Worm (Caenorhabditis elegans) whole organism, L4 larva: ENCODE results near the gene ctf-18.

Source experiments
- F10B5.3 ChIP-seq: sonication (generic microtip); optimal IDR thresholded peaks from 2 replicates; lab custom pipeline; 2016; ENCODE audit warnings: mild to moderate bottlenecking, missing genetic modification characterization, missing compliant biosample characterization
- F37D6.2 ChIP-seq: sonication (generic microtip); optimal IDR thresholded peaks from 2 replicates; lab custom pipeline; 2016; ENCODE audit warnings: mild to moderate bottlenecking, missing genetic modification characterization, missing compliant biosample characterization
- R02D3.7 ChIP-seq: fragments of 150-350 bp; sonication (generic microtip); optimal IDR thresholded peaks from 3 replicates; lab custom pipeline; 2014; ENCODE audit warnings: missing biosample characterization, missing genetic modification characterization
- T20F7.1 ChIP-seq: fragments of 200-800 bp; sonication (Bioruptor generic); optimal IDR thresholded peaks from 2 replicates; lab custom pipeline; 2018; ENCODE audit warnings: mild to moderate bottlenecking, missing genetic modification characterization, missing compliant biosample characterization
- T26A8.4 ChIP-seq: fragments of 200-800 bp; sonication (Bioruptor generic); IDR thresholded peaks from 2 replicates; pipeline ENCODE4 v1.3.6; 2022; ENCODE audit warnings: missing genetic modification characterization, missing compliant biosample characterization
- Y48G9A.11 ChIP-seq: fragments of 200-800 bp; sonication (Bioruptor generic); IDR thresholded peaks from 2 replicates; pipeline ENCODE4 v1.3.6; 2022; ENCODE audit warnings: missing genetic modification reagents, missing genetic modification characterization, missing compliant biosample characterization
- Y5F2A.4 ChIP-seq: fragments of 200-800 bp; sonication (Bioruptor generic); optimal IDR thresholded peaks from 2 replicates; lab custom pipeline; 2018; ENCODE audit warnings: mild to moderate bottlenecking, missing genetic modification characterization, missing compliant biosample characterization
- Y75B8A.6 ChIP-seq: fragments of 200-800 bp; sonication (Bioruptor generic); IDR thresholded peaks from 2 replicates; pipeline ENCODE4 v1.3.6; 2022; ENCODE audit warnings: missing genetic modification reagents, missing genetic modification characterization, missing compliant biosample characterization
- aha-1 ChIP-seq: fragments of 150-350 bp; peaks from one replicate; lab custom pipeline; 2014; ENCODE audit warnings: missing biosample characterization, missing genetic modification characterization
- arid-1 ChIP-seq: fragments of 200-800 bp; sonication (Bioruptor generic); conservative IDR thresholded peaks from 2 replicates; pipeline ENCODE4 v1.3.6; 2022; ENCODE audit warnings: missing genetic modification reagents, missing genetic modification characterization, missing compliant biosample characterization
- ceh-20 ChIP-seq: fragments of 200-800 bp; sonication (Bioruptor generic); IDR thresholded peaks from 2 replicates; pipeline ENCODE4 v1.3.6; 2022; ENCODE audit warnings: missing genetic modification reagents, missing genetic modification characterization, missing compliant biosample characterization
- ceh-44 ChIP-seq: fragments of 200-800 bp; sonication (Bioruptor generic); IDR thresholded peaks from 2 replicates; pipeline ENCODE4 v1.3.6; 2022; ENCODE audit warnings: missing genetic modification reagents, missing genetic modification characterization, missing compliant biosample characterization
- ctbp-1 ChIP-seq: fragments of 200-800 bp; sonication (Bioruptor generic); IDR thresholded peaks from 2 replicates; pipeline ENCODE4 v1.3.6; 2022; ENCODE audit warnings: missing genetic modification reagents, missing genetic modification characterization, missing compliant biosample characterization
- dpl-1 ChIP-seq: fragments of 150-350 bp; optimal IDR thresholded peaks from 2 replicates; lab custom pipeline; 2014; ENCODE audit warnings: missing biosample characterization, missing genetic modification reagents, missing genetic modification characterization
- duxl-1 ChIP-seq: sonication (generic microtip); optimal IDR thresholded peaks from 2 replicates; lab custom pipeline; 2016; ENCODE audit warnings: mild to moderate bottlenecking, missing genetic modification characterization, moderate library complexity, missing compliant biosample characterization; ENCODE audit not compliant: poor library complexity
- egl-43 ChIP-seq: fragments of 200-800 bp; sonication (Bioruptor generic); IDR thresholded peaks from 2 replicates; pipeline ENCODE4 v1.3.6; 2022; ENCODE audit warnings: missing genetic modification reagents, missing genetic modification characterization, missing compliant biosample characterization
- hif-1 ChIP-seq, 2 experiments: sonication (generic microtip); optimal IDR thresholded peaks; 2 replicates each; lab custom pipeline; 2016 to 2017; ENCODE audit warnings: missing compliant biosample characterization in 2 of 2, missing genetic modification characterization in 2 of 2, missing genetic modification reagents in 2 of 2, missing genotype in 2 of 2, mild to moderate bottlenecking in 1 of 2
- hlh-11 ChIP-seq: fragments of 200-800 bp; sonication (Bioruptor generic); optimal IDR thresholded peaks from 2 replicates; lab custom pipeline; 2018; ENCODE audit warnings: mild to moderate bottlenecking, missing genetic modification characterization, missing compliant biosample characterization
- lin-1 ChIP-seq: fragments of 200-800 bp; sonication (Bioruptor generic); IDR thresholded peaks from 2 replicates; pipeline ENCODE4 v1.3.6; 2022; ENCODE audit warnings: missing genetic modification reagents, missing genetic modification characterization, missing compliant biosample characterization
- lin-13 ChIP-seq: fragments of 150-350 bp; optimal IDR thresholded peaks from 2 replicates; lab custom pipeline; 2014; ENCODE audit warnings: missing biosample characterization, missing genetic modification reagents, missing genetic modification characterization
- lin-15B ChIP-seq: fragments of 150-350 bp; sonication (generic microtip); optimal IDR thresholded peaks from 3 replicates; lab custom pipeline; 2014; ENCODE audit warnings: missing biosample characterization, missing genetic modification characterization
- nhr-10 ChIP-seq: fragments of 150-350 bp; optimal IDR thresholded peaks from 2 replicates; lab custom pipeline; 2014; ENCODE audit warnings: missing biosample characterization, missing genetic modification characterization
- nhr-102 ChIP-seq: sonication (generic microtip); optimal IDR thresholded peaks from 2 replicates; lab custom pipeline; 2016; ENCODE audit warnings: mild to moderate bottlenecking, missing genetic modification characterization, moderate library complexity, missing compliant biosample characterization
- nhr-11 ChIP-seq: fragments of 150-350 bp; optimal IDR thresholded peaks from 2 replicates; lab custom pipeline; 2014; ENCODE audit warnings: missing biosample characterization, missing genetic modification characterization
- nhr-25 ChIP-seq: sonication (generic microtip); optimal IDR thresholded peaks from 2 replicates; lab custom pipeline; 2017; ENCODE audit warnings: missing genetic modification characterization, mild to moderate bottlenecking, missing compliant biosample characterization, antibody characterized with exemption, moderate library complexity, borderline replicate concordance; ENCODE audit not compliant: insufficient read depth
- nhr-6 ChIP-seq: fragments of 150-350 bp; optimal IDR thresholded peaks from 2 replicates; lab custom pipeline; 2014; ENCODE audit warnings: missing biosample characterization, missing genetic modification characterization
- nhr-77 ChIP-seq: fragments of 150-350 bp; optimal IDR thresholded peaks from 2 replicates; lab custom pipeline; 2014; ENCODE audit warnings: missing biosample characterization, missing genetic modification characterization
- php-3 ChIP-seq: fragments of 200-800 bp; sonication (Bioruptor generic); IDR thresholded peaks from 2 replicates; pipeline ENCODE4 v1.3.6; 2022; ENCODE audit warnings: missing genetic modification reagents, missing genetic modification characterization, missing compliant biosample characterization
- set-16 ChIP-seq: fragments of 200-800 bp; sonication (Bioruptor generic); IDR thresholded peaks from 2 replicates; pipeline ENCODE4 v1.3.6; 2022; ENCODE audit warnings: missing genetic modification reagents, missing genetic modification characterization, missing compliant biosample characterization
- skn-1 ChIP-seq: fragments of 150-350 bp; optimal IDR thresholded peaks from 2 replicates; lab custom pipeline; 2014; ENCODE audit warnings: missing biosample characterization, missing genetic modification characterization
- snpc-1.2 ChIP-seq: fragments of 200-800 bp; sonication (Bioruptor generic); IDR thresholded peaks from 2 replicates; pipeline ENCODE4 v1.3.6; 2022; ENCODE audit warnings: missing genetic modification reagents, missing genetic modification characterization, missing compliant biosample characterization
- snpc-4 ChIP-seq: fragments of 150-350 bp; optimal IDR thresholded peaks from 2 replicates; lab custom pipeline; 2014; ENCODE audit warnings: missing biosample characterization, missing genetic modification characterization
- spr-1 ChIP-seq: sonication (generic microtip); optimal IDR thresholded peaks from 2 replicates; lab custom pipeline; 2016; ENCODE audit warnings: mild to moderate bottlenecking, missing genetic modification characterization, missing compliant biosample characterization
- spr-3 ChIP-seq: fragments of 200-800 bp; sonication (Bioruptor generic); optimal IDR thresholded peaks from 2 replicates; lab custom pipeline; 2018; ENCODE audit warnings: mild to moderate bottlenecking, missing genetic modification characterization, missing compliant biosample characterization
- tra-1 ChIP-seq: fragments of 200-800 bp; sonication (Bioruptor generic); IDR thresholded peaks from 2 replicates; pipeline ENCODE4 v1.3.6; 2022; ENCODE audit warnings: missing genetic modification reagents, missing genetic modification characterization, missing compliant biosample characterization
- unc-62 ChIP-seq, 3 experiments: fragments of 150-350 bp in 1 of 3; sonication (generic microtip); optimal IDR thresholded peaks in 2 of 3; peaks in 1 of 3; 1 replicate in 1 of 3; 2 replicates in 2 of 3; lab custom pipeline; 2014 to 2017; ENCODE audit warnings: missing biosample characterization in 3 of 3, missing genetic modification characterization in 3 of 3, missing genetic modification reagents in 3 of 3, missing genotype in 1 of 3
- zip-2 ChIP-seq: fragments of 150-350 bp; optimal IDR thresholded peaks from 2 replicates; lab custom pipeline; 2014; ENCODE audit warnings: missing biosample characterization, missing genetic modification characterization
- ztf-7 ChIP-seq: fragments of 150-350 bp; optimal IDR thresholded peaks from 2 replicates; lab custom pipeline; 2014; ENCODE audit warnings: missing biosample characterization, missing genetic modification characterization

ctf-18 gene

ce11 chrIV:10110870-10111269, 15.6 kb downstream of the ctf-18 start:
- TF ChIP-seq nhr-11: no peak
- TF ChIP-seq skn-1 (tag; lab: Kevin White, UChicago): no peak
- peak; percentile 22 for TF ChIP-seq spr-3 (GFP tag; lab: Kevin White, UChicago)
- no peak for TF ChIP-seq F10B5.3
- peak; percentile 94 for TF ChIP-seq set-16 (GFP tag; lab: Robert Waterston, UW)
- TF ChIP-seq F37D6.2 (tag; lab: Kevin White, UChicago): no peak
- no peak for TF ChIP-seq T26A8.4 (GFP tag; lab: Robert Waterston, UW)
- TF ChIP-seq Y48G9A.11 (GFP tag; lab: Robert Waterston, UW): no peak

ce11 chrIV:10110417-10110816, 16.0 kb downstream of the ctf-18 start, which contains the start of gene egl-38:
Gene egl-38 (minus strand): TSS chrIV:10110517.
- TF ChIP-seq nhr-77: no peak
- no peak for TF ChIP-seq egl-43

ce11 chrIV:10096881-10097280, 29.6 kb downstream of the ctf-18 start, which contains the start of gene dis-3:
Gene dis-3 (plus strand): TSS chrIV:10097202.
- TF ChIP-seq F10B5.3 (no peak), nhr-6 (tag; lab: Kevin White, UChicago) (no peak), nhr-10 (tag; lab: Kevin White, UChicago) (no peak), hlh-11 (tag; lab: Kevin White, UChicago) (no peak), unc-62 (GFP tag; optimal IDR thresholded peaks at IDR 0.05 in 1 of 2; lab: Kevin White, UChicago) (no peak), unc-62 (tag; optimal IDR thresholded peaks at IDR 0.05; lab: Kevin White, UChicago) (no peak), nhr-102 (tag; lab: Kevin White, UChicago) (no peak), Y5F2A.4 (GFP tag; lab: Kevin White, UChicago) (no peak), arid-1 (GFP tag; lab: Robert Waterston, UW) (no peak), duxl-1 (no peak), Y75B8A.6 (GFP tag; lab: Robert Waterston, UW) (no peak), lin-13 (no peak), T20F7.1 (GFP tag; lab: Kevin White, UChicago) (peak; percentile 88), aha-1 (tag; lab: Kevin White, UChicago) (peak; percentile 45), dpl-1 (no peak), ceh-20 (no peak), ceh-44 (GFP tag; lab: Robert Waterston, UW) (no peak), ctbp-1 (GFP tag; lab: Robert Waterston, UW) (no peak), hif-1 (tag; optimal IDR thresholded peaks at IDR 0.05; lab: Kevin White, UChicago) (no peak), snpc-1.2 (GFP tag; lab: Robert Waterston, UW) (no peak), ztf-7 (tag; lab: Kevin White, UChicago) (no peak), spr-1 (tag; lab: Kevin White, UChicago) (no peak), R02D3.7 (tag; lab: Kevin White, UChicago) (peak; percentile 55), egl-43 (no peak), tra-1 (GFP tag; lab: Robert Waterston, UW) (no peak), Y48G9A.11 (GFP tag; lab: Robert Waterston, UW) (0 out of 2 replicates have a peak, but pooled peaks have one; percentile 31), nhr-25 (tag; lab: Kevin White, UChicago) (no peak), lin-1 (GFP tag; lab: Robert Waterston, UW) (no peak), php-3 (GFP tag; lab: Robert Waterston, UW) (no peak), zip-2 (no peak)

- TF ChIP-seq egl-43 (0 out of 2 replicates have a peak, but pooled peaks have one; percentile 30), lin-15B (no peak), snpc-4 (tag; lab: Kevin White, UChicago) (no peak)
These were observed 31.3 kb downstream of the ctf-18 start, which contains the start of the genes C04G2.5 and msp-36 for ce11 chrIV:10095171-10095570. Gene C04G2.5 (minus strand): TSS chrIV:10095271. Gene msp-36 (plus strand): TSS chrIV:10095433.
